Worm (Caenorhabditis elegans): Measurements from ENCODE around the gene Y66A7A.9.

DNA sequence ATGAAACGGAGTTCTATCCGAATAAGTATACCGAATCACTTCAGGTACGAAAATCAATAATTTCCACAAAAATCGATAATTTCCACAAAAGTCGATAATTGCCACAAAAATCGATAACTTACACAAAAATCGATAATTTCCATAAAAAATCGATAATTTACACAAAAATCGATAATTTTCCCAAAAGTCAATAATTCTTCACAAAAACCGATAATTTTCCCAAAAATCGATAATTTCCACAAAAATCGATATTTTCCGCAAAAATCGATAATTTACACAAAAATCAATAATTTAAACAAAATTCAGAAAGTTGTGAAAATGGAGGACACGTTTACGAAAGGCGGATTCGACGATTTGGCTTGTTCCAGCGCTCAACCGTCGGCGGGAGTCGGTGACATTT, 2.6 kb upstream of the Y66A7A.9 start:
- TF ChIP-seq nhr-77 (tag; optimal IDR thresholded peaks at IDR 0.05) (no peak), nhr-10 (tag; optimal IDR thresholded peaks at IDR 0.05) (no peak), lsy-2 (tag; optimal IDR thresholded peaks at IDR 0.05) (no peak), nhr-48 (tag; optimal IDR thresholded peaks at IDR 0.05) (no peak), egl-43 (GFP tag; IDR thresholded peaks at IDR 0.05) (no peak), dmd-9 (GFP tag; IDR thresholded peaks at IDR 0.05) (no peak), ama-1 (optimal IDR thresholded peaks at IDR 0.05) (no peak), spr-1 (tag; optimal IDR thresholded peaks at IDR 0.05) (no peak), pha-4 (GFP tag; IDR thresholded peaks at IDR 0.05) (no peak), pha-4 (tag; optimal IDR thresholded peaks at IDR 0.05) (no peak), ztf-7 (tag; optimal IDR thresholded peaks at IDR 0.05) (no peak), ZK337.2 (GFP tag; IDR thresholded peaks at IDR 0.05) (no peak), nhr-237 (tag; optimal IDR thresholded peaks at IDR 0.05) (no peak), fkh-10 (GFP tag; optimal IDR thresholded peaks at IDR 0.05) (no peak), unc-62 (GFP tag; optimal IDR thresholded peaks at IDR 0.05 in 1 of 2) (no peak), unc-62 (tag; optimal IDR thresholded peaks at IDR 0.05) (no peak)
